Worm (Caenorhabditis elegans) whole organism, L3 larva: ENCODE data around the gene sru-44.

Experiments
- aly-2 ChIP-seq: fragments of 150-350 bp; optimal IDR thresholded peaks from 2 replicates; lab custom pipeline; 2014; ENCODE audit warnings: missing biosample characterization, missing genetic modification characterization
- ama-1 ChIP-seq: fragments of 150-350 bp; optimal IDR thresholded peaks from 2 replicates; lab custom pipeline; 2018
- fkh-2 ChIP-seq: fragments of 150-350 bp; optimal IDR thresholded peaks from 2 replicates; lab custom pipeline; 2014; ENCODE audit warnings: missing biosample characterization, missing genetic modification reagents, missing genetic modification characterization
- fos-1 ChIP-seq: fragments of 150-350 bp; optimal IDR thresholded peaks from 2 replicates; lab custom pipeline; 2014; ENCODE audit warnings: missing biosample characterization, missing genetic modification characterization
- jun-1 ChIP-seq: fragments of 150-350 bp; optimal IDR thresholded peaks from 2 replicates; lab custom pipeline; 2014; ENCODE audit warnings: missing biosample characterization, missing genetic modification reagents, missing genetic modification characterization
- nhr-12 ChIP-seq: fragments of 150-350 bp; optimal IDR thresholded peaks from 2 replicates; lab custom pipeline; 2014; ENCODE audit warnings: missing biosample characterization, missing genetic modification characterization
- nhr-77 ChIP-seq: fragments of 150-350 bp; optimal IDR thresholded peaks from 2 replicates; lab custom pipeline; 2014; ENCODE audit warnings: missing biosample characterization, missing genetic modification characterization
- skn-1 ChIP-seq: fragments of 150-350 bp; optimal IDR thresholded peaks from 2 replicates; lab custom pipeline; 2014; ENCODE audit warnings: missing biosample characterization, missing genetic modification characterization

- TF ChIP-seq jun-1 (no peak), skn-1 (no peak), fos-1 (tag; lab: Kevin White, UChicago) (no peak), nhr-12 (no peak), ama-1 (no peak), fkh-2 (tag; lab: Kevin White, UChicago) (no peak), aly-2 (tag; lab: Kevin White, UChicago) (no peak), nhr-77 (no peak)
Observed at ce11 chrV:16471995-16472563, 4.3 kb upstream of the sru-44 start, which contains the start of gene srw-35.
